Worm (Caenorhabditis elegans) whole organism, L3 larva: ENCODE data around the gene B0416.10.

Experiments used
- ceh-82 ChIP-seq: fragments of 150-350 bp; optimal IDR thresholded peaks from 2 replicates; lab custom pipeline; 2014; ENCODE audit warnings: missing biosample characterization, missing genetic modification characterization
- elt-3 ChIP-seq, 3 experiments: fragments of 150-350 bp in 1 of 3; sonication (generic microtip) in 2 of 3; optimal IDR thresholded peaks; 2 replicates in 2 of 3; 4 replicates in 1 of 3; lab custom pipeline; 2014 to 2017; ENCODE audit warnings: missing biosample characterization in 3 of 3, missing genetic modification characterization in 3 of 3
- eor-1 ChIP-seq, 2 experiments: fragments of 150-350 bp; optimal IDR thresholded peaks; 2 replicates each; lab custom pipeline; 2014 to 2018; ENCODE audit warnings: missing biosample characterization in 2 of 2, missing genetic modification characterization in 2 of 2
- hmg-11 ChIP-seq: sonication (generic microtip); optimal IDR thresholded peaks from 2 replicates; lab custom pipeline; 2016; ENCODE audit warnings: missing genetic modification characterization, missing compliant biosample characterization
- mdl-1 ChIP-seq: fragments of 150-350 bp; optimal IDR thresholded peaks from 2 replicates; lab custom pipeline; 2014; ENCODE audit warnings: missing biosample characterization, missing genetic modification characterization
- nhr-23 ChIP-seq: fragments of 150-350 bp; optimal IDR thresholded peaks from 2 replicates; lab custom pipeline; 2014; ENCODE audit warnings: missing biosample characterization, missing genetic modification reagents, missing genetic modification characterization
- nhr-237 ChIP-seq: fragments of 150-350 bp; optimal IDR thresholded peaks from 2 replicates; lab custom pipeline; 2014; ENCODE audit warnings: missing biosample characterization, missing genetic modification characterization
- nhr-76 ChIP-seq: fragments of 150-350 bp; sonication (generic microtip); optimal IDR thresholded peaks from 5 replicates; lab custom pipeline; 2014; ENCODE audit warnings: missing biosample characterization, missing genetic modification characterization
- pqm-1 ChIP-seq: fragments of 150-350 bp; optimal IDR thresholded peaks from 2 replicates; lab custom pipeline; 2017; ENCODE audit warnings: missing biosample characterization, missing genetic modification characterization, inconsistent platforms
- unc-39 ChIP-seq: sonication (generic microtip); optimal IDR thresholded peaks from 4 replicates; lab custom pipeline; 2017; ENCODE audit warnings: missing biosample characterization, missing genetic modification characterization

- TF ChIP-seq pqm-1 (tag; lab: Kevin White, UChicago) (no peak), unc-39 (tag; lab: Kevin White, UChicago) (no peak), ceh-82 (tag; lab: Kevin White, UChicago) (no peak), eor-1 (tag; optimal IDR thresholded peaks at IDR 0.05; lab: Kevin White, UChicago) (no peak), nhr-76 (tag; lab: Kevin White, UChicago) (no peak), hmg-11 (tag; lab: Kevin White, UChicago) (no peak), nhr-237 (tag; lab: Kevin White, UChicago) (no peak), mdl-1 (tag; lab: Kevin White, UChicago) (no peak), nhr-23 (tag; lab: Kevin White, UChicago) (no peak), elt-3 (tag; optimal IDR thresholded peaks at IDR 0.05; lab: Kevin White, UChicago) (no peak)
These were observed 26.2 kb downstream of the B0416.10 start for ce11 chrX:9248083-9248805.
